Fruit fly (Drosophila melanogaster) whole organism, wandering third instar larva: ENCODE data around the gene CG3527.

Source experiments
- Hr78 ChIP-seq: fragments of >200 bp; optimal IDR thresholded peaks from 2 replicates; lab custom pipeline; 2017; ENCODE audit warnings: missing biosample characterization, missing genetic modification characterization
- OdsH ChIP-seq: fragments of 200-800 bp; sonication (Bioruptor generic); optimal IDR thresholded peaks from 2 replicates; lab custom pipeline; 2016; ENCODE audit warnings: missing biosample characterization, mild to moderate bottlenecking, missing genetic modification characterization
- Sp1 ChIP-seq: fragments of 200-800 bp; sonication (Bioruptor generic); optimal IDR thresholded peaks from 3 replicates; lab custom pipeline; 2019; ENCODE audit warnings: missing biosample characterization, mild to moderate bottlenecking, missing genetic modification characterization, moderate library complexity
- psq ChIP-seq: fragments of 200-800 bp; sonication (Bioruptor generic); optimal IDR thresholded peaks from 3 replicates; lab custom pipeline; 2017; ENCODE audit warnings: missing biosample characterization, mild to moderate bottlenecking, missing genetic modification characterization, moderate library complexity
- sage ChIP-seq: fragments of 200-800 bp; sonication (Bioruptor generic); optimal IDR thresholded peaks from 2 replicates; lab custom pipeline; 2016; ENCODE audit warnings: missing biosample characterization, mild to moderate bottlenecking, missing genetic modification characterization

DNA sequence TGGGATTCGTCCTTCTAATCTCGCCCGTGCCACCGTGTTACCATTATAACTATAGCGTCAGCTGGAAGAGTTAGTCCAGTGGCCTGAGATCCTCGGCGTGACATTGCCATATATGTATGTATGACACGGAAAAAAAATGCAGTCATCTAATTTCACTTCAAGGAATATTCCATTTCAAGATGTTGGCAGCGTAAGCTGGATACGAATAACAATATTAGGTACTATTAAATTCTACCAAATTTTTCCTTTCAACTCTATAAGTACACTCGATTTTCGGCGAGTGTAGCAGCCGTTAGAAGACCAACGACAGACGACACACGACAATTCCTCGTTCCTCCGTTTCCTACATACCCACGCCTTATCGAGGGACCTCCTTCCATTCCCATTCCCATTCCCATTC is 13.2 kb downstream of the CG3527 start:
- TF ChIP-seq OdsH (GFP tag; lab: Kevin White, UChicago) = no peak
- TF ChIP-seq Sp1 = no peak
- TF ChIP-seq psq (GFP tag; lab: Kevin White, UChicago) = no peak
- TF ChIP-seq Hr78 (GFP tag; lab: Kevin White, UChicago) = no peak
- TF ChIP-seq sage (GFP tag; lab: Kevin White, UChicago) = no peak
